Worm (Caenorhabditis elegans): ENCODE data around the gene R02E12.4.

DNA sequence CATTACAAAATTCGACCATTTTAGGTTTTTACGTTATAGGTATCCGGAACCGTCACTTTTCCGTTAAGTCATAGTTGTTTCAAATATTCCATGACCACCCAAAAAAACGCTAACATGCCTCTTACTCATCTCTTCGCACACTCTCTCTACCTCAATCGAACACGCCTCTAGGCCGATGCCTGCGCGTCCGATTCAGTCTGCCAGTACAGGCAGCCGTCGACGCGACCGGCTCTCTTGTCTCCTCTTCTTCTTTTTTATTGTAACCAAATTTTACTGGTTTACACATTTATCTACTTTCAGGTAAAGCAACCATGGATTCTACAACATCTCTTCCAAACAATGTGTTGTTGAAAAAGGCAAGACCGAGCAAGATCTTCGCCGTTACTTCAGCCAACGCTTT, 6.8 kb downstream of the R02E12.4 start, which contains the start of gene mop-25.1:
- TF ChIP-seq lir-3 (tag; optimal IDR thresholded peaks at IDR 0.05; ENCODE audit: poor library complexity) (no peak), snu-23 (GFP tag; optimal IDR thresholded peaks at IDR 0.05) (no peak)

Measured in whole organism, L1 larva.